Worm (Caenorhabditis elegans): Measurements from ENCODE around the gene fbxc-28.

Gene fbxc-28

DNA sequence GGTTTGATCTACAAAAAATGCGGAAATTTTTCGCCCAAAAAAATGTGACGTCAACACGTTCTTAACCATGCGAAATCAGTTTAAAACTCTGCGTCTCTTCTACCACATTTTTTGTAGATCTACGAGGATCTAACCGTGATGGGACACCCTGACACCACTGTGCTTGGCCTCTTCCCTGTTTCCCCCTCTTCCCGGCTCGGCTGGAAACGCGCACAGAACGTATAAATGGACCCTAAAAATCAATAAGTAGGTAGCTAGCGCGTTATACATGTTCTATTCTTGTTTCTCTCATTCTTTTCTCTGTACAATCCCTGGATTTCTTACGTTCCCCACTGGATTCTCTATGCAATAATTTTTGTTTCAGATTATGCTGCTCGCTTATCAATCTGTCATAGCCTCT lies at the start of gene fbxc-28:
Gene fbxc-28 (plus strand): TSS at position 301 of the 400 bp plus-strand sequence.
- TF ChIP-seq ztf-23 (GFP tag; IDR thresholded peaks at IDR 0.05) = no peak
- TF ChIP-seq T22C8.4 (GFP tag; IDR thresholded peaks at IDR 0.05) = no peak
- TF ChIP-seq tab-1 (GFP tag; IDR thresholded peaks at IDR 0.05) = no peak
- no peak for TF ChIP-seq ref-1 (GFP tag; conservative IDR thresholded peaks at IDR 0.05)
- no peak for TF ChIP-seq klf-2 (GFP tag; conservative IDR thresholded peaks at IDR 0.05)
- no peak for TF ChIP-seq cog-1 (tag; optimal IDR thresholded peaks at IDR 0.05)
- no peak for TF ChIP-seq flt-1 (GFP tag; IDR thresholded peaks at IDR 0.05)

DNA sequence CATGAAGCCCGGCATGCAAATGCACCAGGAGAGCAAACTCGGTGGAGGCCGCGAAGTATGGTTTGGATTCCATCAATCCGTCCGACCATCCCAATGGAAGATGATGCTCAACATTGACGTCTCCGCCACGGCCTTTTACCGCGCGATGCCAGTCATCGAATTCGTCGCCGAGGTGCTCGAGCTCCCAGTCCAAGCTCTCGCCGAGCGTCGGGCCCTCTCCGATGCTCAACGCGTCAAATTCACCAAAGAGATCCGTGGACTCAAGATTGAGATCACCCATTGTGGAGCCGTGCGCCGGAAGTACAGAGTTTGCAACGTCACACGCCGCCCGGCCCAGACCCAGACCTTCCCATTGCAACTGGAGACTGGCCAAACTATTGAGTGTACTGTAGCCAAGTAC lies 47.9 kb upstream of the fbxc-28 start:
- TF ChIP-seq ztf-29 (GFP tag; IDR thresholded peaks at IDR 0.05) (no peak), tab-1 (GFP tag; IDR thresholded peaks at IDR 0.05) (no peak), med-1 (GFP tag; optimal IDR thresholded peaks at IDR 0.05; ENCODE audit: insufficient read depth) (no peak), klf-2 (GFP tag; conservative IDR thresholded peaks at IDR 0.05) (no peak), ref-1 (GFP tag; conservative IDR thresholded peaks at IDR 0.05) (no peak), cog-1 (tag; optimal IDR thresholded peaks at IDR 0.05) (no peak), flt-1 (GFP tag; IDR thresholded peaks at IDR 0.05) (no peak), ztf-23 (GFP tag; IDR thresholded peaks at IDR 0.05) (no peak), T22C8.4 (GFP tag; IDR thresholded peaks at IDR 0.05) (no peak)

DNA sequence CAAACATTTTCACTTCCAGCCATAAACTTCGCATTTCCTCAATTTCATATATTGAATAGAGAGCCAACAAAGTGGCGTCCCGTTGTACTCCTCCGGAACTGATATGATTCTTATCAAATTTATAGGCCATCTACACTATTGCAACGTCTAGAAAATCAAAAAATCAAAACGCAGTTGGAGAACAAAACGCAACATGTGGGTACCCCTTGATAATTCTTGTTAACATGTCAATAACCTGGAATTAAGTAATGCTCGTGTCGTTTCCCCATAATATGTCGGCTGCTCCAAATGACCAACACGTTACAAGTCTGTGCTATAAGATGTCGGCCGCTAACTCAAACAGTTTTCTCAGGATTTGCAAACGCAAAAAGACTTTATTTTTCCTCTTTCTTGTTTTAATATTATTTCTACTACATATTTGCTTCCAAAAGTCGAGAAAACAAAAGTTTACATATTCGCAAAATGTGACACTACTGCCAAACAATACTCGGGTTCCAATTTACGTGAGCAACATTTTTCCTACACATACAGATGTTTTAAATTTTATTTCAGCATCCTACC lies 42.9 kb upstream of the fbxc-28 start:
- TF ChIP-seq klf-2 (GFP tag; conservative IDR thresholded peaks at IDR 0.05) (no peak), ztf-29 (GFP tag; IDR thresholded peaks at IDR 0.05) (no peak), tab-1 (GFP tag; IDR thresholded peaks at IDR 0.05) (no peak), ztf-23 (GFP tag; IDR thresholded peaks at IDR 0.05) (no peak), ref-1 (GFP tag; conservative IDR thresholded peaks at IDR 0.05) (no peak), T22C8.4 (GFP tag; IDR thresholded peaks at IDR 0.05) (no peak), med-1 (GFP tag; optimal IDR thresholded peaks at IDR 0.05; ENCODE audit: insufficient read depth) (no peak), flt-1 (GFP tag; IDR thresholded peaks at IDR 0.05) (no peak), cog-1 (tag; optimal IDR thresholded peaks at IDR 0.05) (no peak)

DNA sequence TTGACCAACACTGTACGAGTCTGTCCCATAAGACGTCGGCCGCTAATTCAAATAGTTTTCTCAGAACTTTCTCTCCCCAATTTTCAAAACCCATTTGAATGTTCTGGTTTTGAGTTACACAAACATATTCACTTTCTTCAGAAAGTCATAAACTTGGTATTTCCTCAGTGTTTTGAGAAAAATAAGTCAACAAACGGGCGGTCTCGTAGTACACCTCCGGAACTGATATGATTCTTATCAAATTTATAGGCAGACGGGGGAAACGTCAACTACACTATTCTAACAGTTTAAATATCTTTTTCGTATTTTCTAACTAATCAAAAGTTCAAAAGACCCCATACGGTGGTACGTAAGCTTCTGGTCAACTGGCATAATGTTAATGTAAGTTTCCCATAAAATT lies 39.4 kb upstream of the fbxc-28 start:
- no peak for TF ChIP-seq ztf-29 (GFP tag; IDR thresholded peaks at IDR 0.05)

DNA sequence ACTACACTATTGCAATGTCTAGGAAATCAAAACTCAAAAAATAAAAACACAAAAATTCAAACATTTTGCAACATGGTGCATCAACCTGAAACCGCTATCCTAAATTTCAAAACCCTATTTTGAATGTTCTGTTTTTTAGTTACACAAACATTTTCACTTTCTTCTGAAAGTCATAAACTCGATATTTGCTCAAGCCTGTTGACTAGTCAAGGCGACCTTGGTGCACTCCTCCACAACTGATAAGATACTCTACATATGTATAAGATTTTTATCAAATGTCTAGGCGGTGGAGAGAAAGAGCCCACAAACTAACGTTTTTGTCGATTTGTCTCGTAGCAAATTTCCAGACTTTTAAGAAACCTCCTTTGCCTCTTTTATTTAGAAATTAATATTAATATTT lies 35.6 kb upstream of the fbxc-28 start, which contains the start of gene T07D3.4:
Gene T07D3.4 (plus strand): TSS at position 286 of the 400 bp plus-strand sequence.
- no peak for TF ChIP-seq flt-1 (GFP tag; IDR thresholded peaks at IDR 0.05)

DNA sequence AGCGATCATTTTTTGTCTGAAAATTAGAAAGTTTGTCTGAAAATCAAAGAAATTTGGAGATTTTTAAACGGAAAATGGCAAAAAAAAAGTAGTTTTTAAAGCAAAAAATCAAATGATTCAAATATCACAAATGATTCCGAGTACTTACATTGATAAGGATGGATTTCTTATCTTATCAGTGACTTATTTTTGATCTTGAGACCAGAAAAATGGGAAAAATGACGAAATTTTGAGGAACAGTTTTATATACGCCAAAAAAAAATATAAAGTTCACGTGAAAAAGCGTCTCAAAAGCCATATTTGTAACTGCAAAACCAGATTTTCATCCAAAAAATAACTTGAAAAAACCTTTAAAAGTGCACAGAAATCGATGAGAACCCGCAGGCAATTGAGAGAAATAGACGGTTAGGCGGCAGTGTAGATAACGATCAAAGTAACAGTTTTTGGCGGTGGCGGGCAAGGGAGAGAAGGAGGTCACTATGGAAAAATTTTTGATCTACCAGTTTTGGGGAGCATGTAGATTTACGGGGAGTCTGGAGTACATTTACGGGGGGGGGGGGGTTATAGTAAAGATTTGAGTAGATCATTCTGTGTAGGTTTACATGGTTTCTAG lies 22.8 kb upstream of the fbxc-28 start, which contains the start of gene T07D3.9:
Gene T07D3.9 (minus strand): TSS at position 194 of the 613 bp plus-strand sequence.
- TF ChIP-seq ztf-23 (GFP tag; IDR thresholded peaks at IDR 0.05) = no peak
- TF ChIP-seq flt-1 (GFP tag; IDR thresholded peaks at IDR 0.05) = no peak
- TF ChIP-seq klf-2 (GFP tag; conservative IDR thresholded peaks at IDR 0.05) = no peak
- TF ChIP-seq ztf-29 (GFP tag; IDR thresholded peaks at IDR 0.05) = no peak
- no peak for TF ChIP-seq tab-1 (GFP tag; IDR thresholded peaks at IDR 0.05)
- TF ChIP-seq T22C8.4 (GFP tag; IDR thresholded peaks at IDR 0.05) = no peak
- TF ChIP-seq ref-1 (GFP tag; conservative IDR thresholded peaks at IDR 0.05) = no peak

DNA sequence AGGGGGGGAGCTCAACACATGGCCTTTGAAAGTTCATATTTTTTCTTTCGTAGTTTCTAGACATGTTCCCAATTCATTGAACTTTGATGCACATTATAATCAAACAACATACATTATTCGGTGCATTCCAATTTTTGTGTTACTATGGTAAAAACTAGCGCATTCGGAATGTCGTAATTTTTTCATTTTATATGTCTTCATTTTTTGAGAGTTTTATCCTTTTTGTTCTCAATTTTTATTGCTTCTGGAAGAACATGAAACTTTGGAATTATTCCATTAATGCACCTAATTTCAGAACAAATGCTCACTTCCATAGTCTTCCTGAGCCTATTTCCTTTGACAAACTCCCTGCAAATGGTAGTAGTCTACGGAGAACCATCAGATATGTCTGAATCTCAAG lies 22.0 kb upstream of the fbxc-28 start, which contains the start of gene T07D3.2:
Gene T07D3.2 (plus strand): TSS at position 301 of the 400 bp plus-strand sequence.
- TF ChIP-seq tab-1 (GFP tag; IDR thresholded peaks at IDR 0.05) (no peak), klf-2 (GFP tag; conservative IDR thresholded peaks at IDR 0.05) (no peak), ztf-23 (GFP tag; IDR thresholded peaks at IDR 0.05) (no peak), ztf-29 (GFP tag; IDR thresholded peaks at IDR 0.05) (no peak), med-1 (GFP tag; optimal IDR thresholded peaks at IDR 0.05; ENCODE audit: insufficient read depth) (no peak), T22C8.4 (GFP tag; IDR thresholded peaks at IDR 0.05) (no peak), ref-1 (GFP tag; conservative IDR thresholded peaks at IDR 0.05) (no peak), cog-1 (tag; optimal IDR thresholded peaks at IDR 0.05) (no peak), flt-1 (GFP tag; IDR thresholded peaks at IDR 0.05) (no peak)

DNA sequence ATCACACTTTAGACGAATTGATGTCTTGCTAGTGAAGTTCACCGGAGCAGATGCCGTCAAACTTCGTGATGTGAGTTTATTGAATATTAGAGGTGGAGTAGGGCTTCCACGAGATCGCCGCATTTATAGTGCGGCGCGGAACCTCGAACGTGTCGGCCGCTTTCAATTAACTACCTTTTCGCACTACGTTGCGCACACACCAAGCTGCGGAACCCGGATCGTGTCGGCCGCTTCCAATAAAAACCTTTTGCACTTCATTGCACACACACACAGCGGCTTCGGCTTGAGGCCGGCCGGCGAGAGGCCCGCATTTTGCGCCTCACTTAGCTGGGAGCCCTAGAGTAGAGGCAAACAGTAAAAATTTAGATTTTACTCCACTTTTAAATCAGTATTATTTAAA lies 18.3 kb upstream of the fbxc-28 start:
- no peak for TF ChIP-seq ztf-29 (GFP tag; IDR thresholded peaks at IDR 0.05)
- no peak for TF ChIP-seq flt-1 (GFP tag; IDR thresholded peaks at IDR 0.05)
- no peak for TF ChIP-seq med-1 (GFP tag; optimal IDR thresholded peaks at IDR 0.05; ENCODE audit: insufficient read depth)
- TF ChIP-seq tab-1 (GFP tag; IDR thresholded peaks at IDR 0.05) = no peak

DNA sequence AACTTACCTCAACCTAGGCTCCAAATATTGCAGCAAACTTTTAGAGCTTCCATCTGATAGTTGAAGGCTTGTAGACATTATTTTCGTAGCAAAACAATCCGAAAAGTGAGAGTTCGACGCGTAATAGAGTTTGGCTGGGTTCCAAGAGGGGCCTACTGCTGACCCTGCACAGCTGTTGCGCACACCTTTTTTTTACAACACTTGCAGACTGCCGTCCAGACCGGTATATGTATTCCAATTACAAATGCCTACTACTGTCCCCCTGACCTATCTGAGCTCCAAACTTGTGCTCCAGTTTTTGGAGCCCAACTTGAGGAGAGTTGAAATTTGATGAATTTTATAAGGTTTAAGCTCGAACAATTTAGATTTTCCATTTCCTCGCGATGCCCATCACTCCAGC lies 14.1 kb upstream of the fbxc-28 start, which contains the start of the genes fbxc-24 and fbxc-27:
Gene fbxc-24 (minus strand): TSS at position 101 of the 400 bp plus-strand sequence.
Gene fbxc-27 (plus strand): TSS at position 216 of the 400 bp plus-strand sequence.
- TF ChIP-seq med-1 (GFP tag; optimal IDR thresholded peaks at IDR 0.05; ENCODE audit: insufficient read depth) (no peak), T22C8.4 (GFP tag; IDR thresholded peaks at IDR 0.05) (no peak), klf-2 (GFP tag; conservative IDR thresholded peaks at IDR 0.05) (no peak), cog-1 (tag; optimal IDR thresholded peaks at IDR 0.05) (no peak), tab-1 (GFP tag; IDR thresholded peaks at IDR 0.05) (no peak), ztf-23 (GFP tag; IDR thresholded peaks at IDR 0.05) (no peak), ztf-29 (GFP tag; IDR thresholded peaks at IDR 0.05) (no peak), flt-1 (GFP tag; IDR thresholded peaks at IDR 0.05) (no peak), ref-1 (GFP tag; conservative IDR thresholded peaks at IDR 0.05) (no peak)

DNA sequence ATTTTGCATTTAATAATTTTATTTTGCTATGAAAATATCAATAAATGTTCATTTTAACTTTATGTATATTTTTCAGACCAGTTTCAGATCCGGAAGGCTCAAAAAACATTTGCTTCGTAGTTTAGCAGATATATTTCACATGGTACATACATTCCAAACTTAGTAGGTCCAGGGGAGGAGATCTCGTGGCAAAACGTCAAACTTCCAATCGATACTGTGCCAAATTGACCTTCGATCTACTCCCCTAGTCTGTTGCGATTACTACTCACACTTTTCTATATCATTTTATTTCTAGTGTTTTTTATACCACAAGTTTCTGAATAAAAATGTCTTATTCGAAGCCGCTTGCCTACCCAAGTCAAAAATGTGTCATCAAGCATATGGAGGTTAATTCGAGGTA lies 11.9 kb upstream of the fbxc-28 start, which contains the start of gene fbxc-31:
Gene fbxc-31 (plus strand): TSS at position 301 of the 400 bp plus-strand sequence.
- TF ChIP-seq med-1 (GFP tag; optimal IDR thresholded peaks at IDR 0.05; ENCODE audit: insufficient read depth) (no peak), ref-1 (GFP tag; conservative IDR thresholded peaks at IDR 0.05) (no peak), cog-1 (tag; optimal IDR thresholded peaks at IDR 0.05) (no peak), tab-1 (GFP tag; IDR thresholded peaks at IDR 0.05) (no peak), T22C8.4 (GFP tag; IDR thresholded peaks at IDR 0.05) (no peak), flt-1 (GFP tag; IDR thresholded peaks at IDR 0.05) (no peak), ztf-23 (GFP tag; IDR thresholded peaks at IDR 0.05) (no peak), ztf-29 (GFP tag; IDR thresholded peaks at IDR 0.05) (no peak), klf-2 (GFP tag; conservative IDR thresholded peaks at IDR 0.05) (no peak)

Measured in whole organism, midembryonic.